Worm (Caenorhabditis elegans): Measurements from ENCODE around the gene F01D4.5.

F01D4.5 gene

ce11 chrIV:10481695-10482094, 1.8 kb downstream of the F01D4.5 start, which contains the start of gene egl-21:
TSS of gene egl-21 (minus strand) at chrIV:10481844.
- TF ChIP-seq tab-1 (GFP tag; IDR thresholded peaks at IDR 0.05), result no peak
- no peak for TF ChIP-seq cog-1 (tag; optimal IDR thresholded peaks at IDR 0.05)
- no peak for TF ChIP-seq ztf-23 (GFP tag; IDR thresholded peaks at IDR 0.05)
- no peak for TF ChIP-seq ztf-29 (GFP tag; IDR thresholded peaks at IDR 0.05)
- no peak for TF ChIP-seq med-1 (GFP tag; optimal IDR thresholded peaks at IDR 0.05; ENCODE audit: insufficient read depth)
- TF ChIP-seq ref-1 (GFP tag; conservative IDR thresholded peaks at IDR 0.05), result no peak
- TF ChIP-seq flt-1 (GFP tag; IDR thresholded peaks at IDR 0.05), result no peak
- TF ChIP-seq klf-2 (GFP tag; conservative IDR thresholded peaks at IDR 0.05), result no peak
- no peak for TF ChIP-seq T22C8.4 (GFP tag; IDR thresholded peaks at IDR 0.05)

- TF ChIP-seq T22C8.4 (GFP tag; IDR thresholded peaks at IDR 0.05) (no peak), ztf-23 (GFP tag; IDR thresholded peaks at IDR 0.05) (no peak), ref-1 (GFP tag; conservative IDR thresholded peaks at IDR 0.05) (no peak)
Observed at ce11 chrIV:10475234-10475633, 8.2 kb downstream of the F01D4.5 start.

- no peak for TF ChIP-seq med-1 (GFP tag; optimal IDR thresholded peaks at IDR 0.05; ENCODE audit: insufficient read depth)
- no peak for TF ChIP-seq cog-1 (tag; optimal IDR thresholded peaks at IDR 0.05)
- no peak for TF ChIP-seq ztf-23 (GFP tag; IDR thresholded peaks at IDR 0.05)
Observed at ce11 chrIV:10472478-10472877, 11.0 kb downstream of the F01D4.5 start, which contains the start of gene bgnt-1.1. TSS of gene bgnt-1.1 (plus strand) at chrIV:10472778.

- TF ChIP-seq med-1 (GFP tag; optimal IDR thresholded peaks at IDR 0.05; ENCODE audit: insufficient read depth) (no peak), tab-1 (GFP tag; IDR thresholded peaks at IDR 0.05) (no peak), cog-1 (tag; optimal IDR thresholded peaks at IDR 0.05) (no peak), klf-2 (GFP tag; conservative IDR thresholded peaks at IDR 0.05) (no peak), ref-1 (GFP tag; conservative IDR thresholded peaks at IDR 0.05) (no peak), flt-1 (GFP tag; IDR thresholded peaks at IDR 0.05) (no peak), T22C8.4 (GFP tag; IDR thresholded peaks at IDR 0.05) (no peak), ztf-23 (GFP tag; IDR thresholded peaks at IDR 0.05) (no peak), ztf-29 (GFP tag; IDR thresholded peaks at IDR 0.05) (no peak)
Observed at ce11 chrIV:10469494-10469893, 14.0 kb downstream of the F01D4.5 start, which contains the start of gene ugt-44. TSS of gene ugt-44 (plus strand) at chrIV:10469741.

ce11 chrIV:10468662-10469061, 14.8 kb downstream of the F01D4.5 start:
- TF ChIP-seq klf-2 (GFP tag; conservative IDR thresholded peaks at IDR 0.05) (no peak), flt-1 (GFP tag; IDR thresholded peaks at IDR 0.05) (no peak), med-1 (GFP tag; optimal IDR thresholded peaks at IDR 0.05; ENCODE audit: insufficient read depth) (no peak), cog-1 (tag; optimal IDR thresholded peaks at IDR 0.05) (no peak), ref-1 (GFP tag; conservative IDR thresholded peaks at IDR 0.05) (no peak)

ce11 chrIV:10467347-10467746, 16.1 kb downstream of the F01D4.5 start:
- no peak for TF ChIP-seq flt-1 (GFP tag; IDR thresholded peaks at IDR 0.05)
- TF ChIP-seq T22C8.4 (GFP tag; IDR thresholded peaks at IDR 0.05), result no peak
- no peak for TF ChIP-seq ztf-29 (GFP tag; IDR thresholded peaks at IDR 0.05)
- TF ChIP-seq tab-1 (GFP tag; IDR thresholded peaks at IDR 0.05), result no peak
- no peak for TF ChIP-seq ztf-23 (GFP tag; IDR thresholded peaks at IDR 0.05)
- no peak for TF ChIP-seq ref-1 (GFP tag; conservative IDR thresholded peaks at IDR 0.05)

- TF ChIP-seq ztf-23 (GFP tag; IDR thresholded peaks at IDR 0.05) (no peak), ztf-29 (GFP tag; IDR thresholded peaks at IDR 0.05) (no peak), cog-1 (tag; optimal IDR thresholded peaks at IDR 0.05) (no peak), ref-1 (GFP tag; conservative IDR thresholded peaks at IDR 0.05) (no peak), klf-2 (GFP tag; conservative IDR thresholded peaks at IDR 0.05) (no peak)
Observed at ce11 chrIV:10466398-10466797, 17.1 kb downstream of the F01D4.5 start.

ce11 chrIV:10465764-10466163, 17.7 kb downstream of the F01D4.5 start:
- TF ChIP-seq ztf-23 (GFP tag; IDR thresholded peaks at IDR 0.05) (no peak), ztf-29 (GFP tag; IDR thresholded peaks at IDR 0.05) (no peak), flt-1 (GFP tag; IDR thresholded peaks at IDR 0.05) (no peak), med-1 (GFP tag; optimal IDR thresholded peaks at IDR 0.05; ENCODE audit: insufficient read depth) (no peak), T22C8.4 (GFP tag; IDR thresholded peaks at IDR 0.05) (no peak), klf-2 (GFP tag; conservative IDR thresholded peaks at IDR 0.05) (no peak), ref-1 (GFP tag; conservative IDR thresholded peaks at IDR 0.05) (no peak), tab-1 (GFP tag; IDR thresholded peaks at IDR 0.05) (no peak), cog-1 (tag; optimal IDR thresholded peaks at IDR 0.05) (no peak)

- no peak for TF ChIP-seq med-1 (GFP tag; optimal IDR thresholded peaks at IDR 0.05; ENCODE audit: insufficient read depth)
- TF ChIP-seq cog-1 (tag; optimal IDR thresholded peaks at IDR 0.05), result no peak
- TF ChIP-seq T22C8.4 (GFP tag; IDR thresholded peaks at IDR 0.05), result no peak
- TF ChIP-seq flt-1 (GFP tag; IDR thresholded peaks at IDR 0.05), result no peak
- no peak for TF ChIP-seq tab-1 (GFP tag; IDR thresholded peaks at IDR 0.05)
- TF ChIP-seq klf-2 (GFP tag; conservative IDR thresholded peaks at IDR 0.05), result no peak
- no peak for TF ChIP-seq ztf-29 (GFP tag; IDR thresholded peaks at IDR 0.05)
- no peak for TF ChIP-seq ref-1 (GFP tag; conservative IDR thresholded peaks at IDR 0.05)
- TF ChIP-seq ztf-23 (GFP tag; IDR thresholded peaks at IDR 0.05), result no peak
Observed at ce11 chrIV:10463987-10464638, 19.3 kb downstream of the F01D4.5 start, which contains the start of gene ugt-43. TSS of gene ugt-43 (plus strand) at chrIV:10464588.

- TF ChIP-seq T22C8.4 (GFP tag; IDR thresholded peaks at IDR 0.05), result no peak
- TF ChIP-seq tab-1 (GFP tag; IDR thresholded peaks at IDR 0.05), result no peak
- TF ChIP-seq cog-1 (tag; optimal IDR thresholded peaks at IDR 0.05), result no peak
- TF ChIP-seq klf-2 (GFP tag; conservative IDR thresholded peaks at IDR 0.05), result no peak
- no peak for TF ChIP-seq ztf-29 (GFP tag; IDR thresholded peaks at IDR 0.05)
- TF ChIP-seq med-1 (GFP tag; optimal IDR thresholded peaks at IDR 0.05; ENCODE audit: insufficient read depth), result no peak
- TF ChIP-seq ztf-23 (GFP tag; IDR thresholded peaks at IDR 0.05), result no peak
- no peak for TF ChIP-seq flt-1 (GFP tag; IDR thresholded peaks at IDR 0.05)
- TF ChIP-seq ref-1 (GFP tag; conservative IDR thresholded peaks at IDR 0.05), result no peak
Observed at ce11 chrIV:10463127-10463526, 20.3 kb downstream of the F01D4.5 start.
